Worm (Caenorhabditis elegans) whole organism, late embryonic: ENCODE measurements around the gene vha-14.

Source experiments
- C38D4.7 ChIP-seq: fragments of 200-800 bp; sonication (Bioruptor generic); optimal IDR thresholded peaks from 2 replicates; lab custom pipeline; 2018; ENCODE audit warnings: mild to moderate bottlenecking, missing genetic modification characterization, moderate library complexity, missing compliant biosample characterization
- ahr-1 ChIP-seq: sonication (generic microtip); optimal IDR thresholded peaks from 2 replicates; lab custom pipeline; 2016; ENCODE audit warnings: missing genetic modification characterization, missing compliant biosample characterization
- ceh-14 ChIP-seq: sonication (generic microtip); optimal IDR thresholded peaks from 2 replicates; lab custom pipeline; 2016; ENCODE audit warnings: missing genotype, missing genetic modification characterization, missing compliant biosample characterization
- ceh-2 ChIP-seq: sonication (generic microtip); optimal IDR thresholded peaks from 2 replicates; lab custom pipeline; 2016; ENCODE audit warnings: missing genotype, missing genetic modification characterization, missing compliant biosample characterization
- ceh-24 ChIP-seq: sonication (generic microtip); optimal IDR thresholded peaks from 2 replicates; lab custom pipeline; 2016; ENCODE audit warnings: mild to moderate bottlenecking, missing genetic modification characterization, missing compliant biosample characterization
- ceh-30 ChIP-seq: fragments of 150-350 bp; optimal IDR thresholded peaks from 2 replicates; lab custom pipeline; 2014; ENCODE audit warnings: missing biosample characterization, missing genetic modification characterization
- ceh-34 ChIP-seq: sonication (generic microtip); optimal IDR thresholded peaks from 2 replicates; lab custom pipeline; 2016; ENCODE audit warnings: mild to moderate bottlenecking, missing genetic modification characterization, missing compliant biosample characterization
- ceh-45 ChIP-seq: fragments of 200-800 bp; sonication (Bioruptor generic); IDR thresholded peaks from 2 replicates; pipeline ENCODE4 v1.3.6; 2022; ENCODE audit warnings: missing genetic modification reagents, missing genetic modification characterization, missing compliant biosample characterization
- ceh-48 ChIP-seq: sonication (generic microtip); optimal IDR thresholded peaks from 2 replicates; lab custom pipeline; 2016; ENCODE audit warnings: missing genetic modification characterization, inconsistent platforms, missing compliant biosample characterization
- che-1 ChIP-seq: sonication (generic microtip); optimal IDR thresholded peaks from 2 replicates; lab custom pipeline; 2016; ENCODE audit warnings: mild to moderate bottlenecking, missing genetic modification characterization, missing compliant biosample characterization
- dmd-4 ChIP-seq: sonication (generic microtip); optimal IDR thresholded peaks from 2 replicates; lab custom pipeline; 2016; ENCODE audit warnings: borderline replicate concordance, missing genetic modification characterization, missing compliant biosample characterization
- elt-4 ChIP-seq: sonication (generic microtip); optimal IDR thresholded peaks from 2 replicates; lab custom pipeline; 2016; ENCODE audit warnings: missing genetic modification characterization, missing compliant biosample characterization
- ets-4 ChIP-seq: sonication (generic microtip); optimal IDR thresholded peaks from 2 replicates; lab custom pipeline; 2016; ENCODE audit warnings: missing genetic modification characterization, missing compliant biosample characterization
- fax-1 ChIP-seq: sonication (generic microtip); optimal IDR thresholded peaks from 2 replicates; lab custom pipeline; 2016; ENCODE audit warnings: missing genotype, missing genetic modification characterization, missing compliant biosample characterization
- fkh-10 ChIP-seq: fragments of 150-350 bp; optimal IDR thresholded peaks from 2 replicates; lab custom pipeline; 2014; ENCODE audit warnings: missing biosample characterization, missing genetic modification reagents, missing genetic modification characterization
- fkh-6 ChIP-seq: sonication (generic microtip); optimal IDR thresholded peaks from 2 replicates; lab custom pipeline; 2016; ENCODE audit warnings: missing genetic modification characterization, missing compliant biosample characterization
- hlh-15 ChIP-seq: sonication (generic microtip); optimal IDR thresholded peaks from 2 replicates; lab custom pipeline; 2016; ENCODE audit warnings: missing genetic modification characterization, missing compliant biosample characterization
- hlh-8 ChIP-seq: sonication (generic microtip); optimal IDR thresholded peaks from 2 replicates; lab custom pipeline; 2016; ENCODE audit warnings: missing genotype, missing genetic modification characterization, missing compliant biosample characterization
- lim-6 ChIP-seq: sonication (generic microtip); optimal IDR thresholded peaks from 2 replicates; lab custom pipeline; 2016; ENCODE audit warnings: missing genetic modification characterization, missing compliant biosample characterization
- lin-11 ChIP-seq: fragments of 200-800 bp; sonication (Bioruptor generic); optimal IDR thresholded peaks from 2 replicates; lab custom pipeline; 2018; ENCODE audit warnings: mild to moderate bottlenecking, missing genetic modification characterization, missing compliant biosample characterization
- mec-3 ChIP-seq: sonication (generic microtip); optimal IDR thresholded peaks from 2 replicates; lab custom pipeline; 2016; ENCODE audit warnings: borderline replicate concordance, missing genetic modification characterization, missing compliant biosample characterization
- nfya-1 ChIP-seq: sonication (generic microtip); optimal IDR thresholded peaks from 2 replicates; lab custom pipeline; 2017; ENCODE audit warnings: missing genetic modification characterization, mild to moderate bottlenecking, missing compliant biosample characterization, antibody characterized with exemption, moderate library complexity
- nhr-232 ChIP-seq: sonication (generic microtip); optimal IDR thresholded peaks from 2 replicates; lab custom pipeline; 2016; ENCODE audit warnings: missing genetic modification characterization, missing compliant biosample characterization
- npax-4 ChIP-seq: sonication (generic microtip); optimal IDR thresholded peaks from 2 replicates; lab custom pipeline; 2016; ENCODE audit warnings: missing genetic modification characterization, missing compliant biosample characterization
- odd-2 ChIP-seq: sonication (generic microtip); optimal IDR thresholded peaks from 2 replicates; lab custom pipeline; 2017; ENCODE audit warnings: antibody characterized with exemption, mild to moderate bottlenecking, missing genetic modification characterization, missing compliant biosample characterization
- pat-9 ChIP-seq: fragments of 200-800 bp; sonication (Bioruptor generic); optimal IDR thresholded peaks from 2 replicates; lab custom pipeline; 2018; ENCODE audit warnings: mild to moderate bottlenecking, missing genetic modification characterization, moderate library complexity, missing compliant biosample characterization
- pax-1 ChIP-seq: fragments of 150-350 bp; optimal IDR thresholded peaks from 2 replicates; lab custom pipeline; 2014; ENCODE audit warnings: missing biosample characterization, missing genetic modification characterization
- pha-2 ChIP-seq: sonication (generic microtip); optimal IDR thresholded peaks from 2 replicates; lab custom pipeline; 2017; ENCODE audit warnings: mild to moderate bottlenecking, missing genetic modification characterization, missing compliant biosample characterization
- ref-2 ChIP-seq: sonication (generic microtip); optimal IDR thresholded peaks from 2 replicates; lab custom pipeline; 2016; ENCODE audit warnings: missing genetic modification characterization, missing compliant biosample characterization
- rnt-1 ChIP-seq: sonication (generic microtip); optimal IDR thresholded peaks from 2 replicates; lab custom pipeline; 2016; ENCODE audit warnings: missing genetic modification characterization, missing compliant biosample characterization
- sox-2 ChIP-seq: fragments of 200-800 bp; sonication (Bioruptor generic); IDR thresholded peaks from 2 replicates; pipeline ENCODE4 v1.3.6; 2022; ENCODE audit warnings: missing genetic modification reagents, missing genetic modification characterization, missing compliant biosample characterization
- sox-4 ChIP-seq: sonication (generic microtip); optimal IDR thresholded peaks from 2 replicates; lab custom pipeline; 2017; ENCODE audit warnings: mild to moderate bottlenecking, missing genetic modification characterization, inconsistent platforms, missing compliant biosample characterization
- tbx-2 ChIP-seq: sonication (generic microtip); optimal IDR thresholded peaks from 2 replicates; lab custom pipeline; 2016; ENCODE audit warnings: missing genetic modification characterization, missing compliant biosample characterization
- tbx-7 ChIP-seq: sonication (generic microtip); optimal IDR thresholded peaks from 2 replicates; lab custom pipeline; 2016; ENCODE audit warnings: missing genotype, missing genetic modification characterization, missing compliant biosample characterization
- ttx-3 ChIP-seq: sonication (generic microtip); optimal IDR thresholded peaks from 2 replicates; lab custom pipeline; 2016; ENCODE audit warnings: missing genetic modification reagents, missing genetic modification characterization, missing compliant biosample characterization
- unc-55 ChIP-seq: sonication (generic microtip); optimal IDR thresholded peaks from 2 replicates; lab custom pipeline; 2017; ENCODE audit warnings: missing biosample characterization, missing genetic modification reagents, missing genetic modification characterization
- unc-86 ChIP-seq: sonication (generic microtip); optimal IDR thresholded peaks from 2 replicates; lab custom pipeline; 2016; ENCODE audit warnings: missing genetic modification characterization, missing compliant biosample characterization
- zip-5 ChIP-seq: sonication (generic microtip); optimal IDR thresholded peaks from 2 replicates; lab custom pipeline; 2016; ENCODE audit warnings: missing genetic modification characterization, missing compliant biosample characterization

The vha-14 gene

DNA sequence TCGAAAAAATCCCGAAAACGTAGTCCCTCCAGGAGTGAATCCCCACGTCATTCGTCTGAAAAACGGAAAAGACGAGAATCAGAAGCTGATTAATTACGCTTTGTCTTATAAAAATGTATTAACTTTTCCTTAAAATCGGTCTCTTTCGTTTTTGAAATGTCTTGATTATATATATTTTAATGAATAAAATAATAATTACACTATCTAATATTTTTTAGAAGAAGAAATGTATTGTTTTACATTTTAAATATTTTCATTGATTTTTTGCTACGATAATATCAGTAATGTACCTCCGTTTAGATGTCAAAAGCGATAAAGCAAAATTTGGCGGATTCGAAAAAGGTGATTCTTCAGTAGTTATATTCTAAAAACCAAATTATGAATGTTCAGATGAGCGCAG is 17.4 kb downstream of the vha-14 start, which contains the start of gene trpp-3:
Gene trpp-3 (plus strand): TSS at position 301 of the 400 bp plus-strand sequence.
- TF ChIP-seq fkh-10 (GFP tag; lab: Kevin White, UChicago) (no peak), ceh-2 (tag; lab: Kevin White, UChicago) (no peak), pat-9 (no peak), ahr-1 (tag; lab: Kevin White, UChicago) (no peak), ceh-14 (tag; lab: Kevin White, UChicago) (no peak), dmd-4 (tag; lab: Kevin White, UChicago) (no peak), ceh-24 (tag; lab: Kevin White, UChicago) (no peak), C38D4.7 (GFP tag; lab: Kevin White, UChicago) (no peak), tbx-7 (tag; lab: Kevin White, UChicago) (no peak), ets-4 (tag; lab: Kevin White, UChicago) (no peak), npax-4 (no peak), ceh-45 (GFP tag; lab: Robert Waterston, UW) (no peak), rnt-1 (no peak), unc-86 (tag; lab: Kevin White, UChicago) (no peak), ref-2 (tag; lab: Kevin White, UChicago) (no peak), hlh-15 (tag; lab: Kevin White, UChicago) (no peak), odd-2 (no peak), fax-1 (tag; lab: Kevin White, UChicago) (no peak), hlh-8 (tag; lab: Kevin White, UChicago) (no peak)

DNA sequence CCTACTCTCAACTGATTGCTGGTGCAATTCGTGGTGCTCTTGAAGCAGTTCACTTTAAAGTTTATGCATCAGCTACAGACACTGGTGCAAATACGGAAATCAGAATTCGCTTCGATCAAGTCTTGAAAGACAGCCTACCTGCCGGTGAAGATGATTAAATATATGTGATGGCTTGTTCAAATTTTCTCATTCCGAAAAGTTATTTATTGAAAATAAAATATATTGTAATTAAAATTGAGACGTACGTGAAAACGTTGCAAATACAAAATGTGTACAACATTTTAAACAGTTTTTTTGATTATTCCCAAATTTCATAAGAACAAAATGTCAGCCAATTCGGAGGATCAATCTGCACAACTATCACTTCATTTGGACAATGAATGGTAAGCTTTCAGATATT is 19.0 kb downstream of the vha-14 start, which contains the start of gene ZK1098.6:
Gene ZK1098.6 (plus strand): TSS at position 301 of the 400 bp plus-strand sequence.
- TF ChIP-seq pax-1 (tag; lab: Kevin White, UChicago) (no peak), nhr-232 (tag; lab: Kevin White, UChicago) (no peak), ceh-14 (tag; lab: Kevin White, UChicago) (no peak), lim-6 (tag; lab: Kevin White, UChicago) (no peak), ceh-2 (tag; lab: Kevin White, UChicago) (no peak), sox-2 (GFP tag; lab: Robert Waterston, UW) (no peak), tbx-2 (tag; lab: Kevin White, UChicago) (no peak), ceh-34 (tag; lab: Kevin White, UChicago) (no peak), ceh-24 (tag; lab: Kevin White, UChicago) (no peak), sox-4 (no peak), zip-5 (tag; lab: Kevin White, UChicago) (no peak), ceh-30 (tag; lab: Kevin White, UChicago) (no peak), pha-2 (tag; lab: Kevin White, UChicago) (no peak), fkh-10 (GFP tag; lab: Kevin White, UChicago) (no peak), mec-3 (tag; lab: Kevin White, UChicago) (no peak), ceh-48 (tag; lab: Kevin White, UChicago) (no peak), lin-11 (tag; lab: Kevin White, UChicago) (no peak), fkh-6 (tag; lab: Kevin White, UChicago) (no peak)

DNA sequence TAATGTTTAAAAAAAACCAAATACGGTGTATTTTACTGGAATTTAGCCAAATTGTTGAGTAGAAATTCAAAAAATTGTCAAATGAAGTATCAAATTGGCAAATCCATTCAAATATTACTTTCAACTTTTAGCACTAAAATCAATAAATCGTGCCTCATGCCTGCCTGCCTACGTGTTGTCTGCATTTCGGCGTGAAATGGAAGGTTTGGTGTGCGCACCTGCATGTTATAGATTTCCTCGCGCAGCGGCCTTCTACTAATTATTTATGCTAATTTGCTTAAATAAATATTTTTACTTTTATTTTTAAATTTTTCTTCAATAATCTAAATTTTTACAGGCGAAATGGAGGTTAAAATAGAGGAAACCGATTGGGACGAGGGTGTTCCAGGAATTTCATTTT is 20.9 kb downstream of the vha-14 start, which contains the start of gene ZK1098.2:
Gene ZK1098.2 (plus strand): TSS at position 336 of the 400 bp plus-strand sequence.
- TF ChIP-seq hlh-8 (tag; lab: Kevin White, UChicago) = no peak
- TF ChIP-seq hlh-15 (tag; lab: Kevin White, UChicago) = no peak
- TF ChIP-seq ceh-48 (tag; lab: Kevin White, UChicago) = peak; percentile 76
- TF ChIP-seq elt-4 (tag; lab: Kevin White, UChicago) = no peak

DNA sequence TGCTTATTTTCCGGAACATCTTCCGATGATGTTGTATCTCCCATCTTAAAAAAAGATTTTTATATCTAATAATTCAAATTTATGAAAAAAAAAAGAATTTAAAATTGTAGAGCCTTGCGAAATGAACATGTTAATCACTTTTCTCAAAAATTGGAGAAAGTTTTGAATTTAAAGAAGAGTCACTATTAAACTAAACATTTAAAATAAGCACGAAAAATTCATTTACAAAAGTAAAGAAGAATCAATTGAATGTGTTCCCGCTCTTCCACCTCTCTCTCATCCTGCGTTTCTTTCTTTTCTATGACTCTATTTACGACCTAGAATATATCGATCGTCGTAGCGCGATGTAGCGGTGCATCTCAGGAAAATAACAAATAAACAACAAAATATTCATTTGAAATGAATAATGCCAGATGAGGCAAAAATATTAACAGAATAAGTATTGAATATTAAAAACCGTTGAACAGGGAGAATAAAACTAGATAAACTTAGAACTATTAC is 30.8 kb downstream of the vha-14 start, which contains the start of gene ZK1098.3:
Gene ZK1098.3 (minus strand): TSS at position 51 of the 501 bp plus-strand sequence.
- TF ChIP-seq ref-2 (tag; lab: Kevin White, UChicago) = no peak
- TF ChIP-seq che-1 (tag; lab: Kevin White, UChicago) = no peak
- peak; percentile 2 for TF ChIP-seq unc-55 (GFP tag; lab: Kevin White, UChicago)
- TF ChIP-seq ceh-48 (tag; lab: Kevin White, UChicago) = peak; percentile 84
- TF ChIP-seq zip-5 (tag; lab: Kevin White, UChicago) = no peak
- TF ChIP-seq ceh-30 (tag; lab: Kevin White, UChicago) = no peak
- TF ChIP-seq ttx-3 (tag; lab: Kevin White, UChicago) = no peak
- no peak for TF ChIP-seq pax-1 (tag; lab: Kevin White, UChicago)
- no peak for TF ChIP-seq ceh-14 (tag; lab: Kevin White, UChicago)
- no peak for TF ChIP-seq fkh-10 (GFP tag; lab: Kevin White, UChicago)
- TF ChIP-seq nfya-1 (tag; lab: Kevin White, UChicago) = no peak
